Worm (Caenorhabditis elegans): ENCODE data around the gene C18A11.3.

C18A11.3 gene

DNA sequence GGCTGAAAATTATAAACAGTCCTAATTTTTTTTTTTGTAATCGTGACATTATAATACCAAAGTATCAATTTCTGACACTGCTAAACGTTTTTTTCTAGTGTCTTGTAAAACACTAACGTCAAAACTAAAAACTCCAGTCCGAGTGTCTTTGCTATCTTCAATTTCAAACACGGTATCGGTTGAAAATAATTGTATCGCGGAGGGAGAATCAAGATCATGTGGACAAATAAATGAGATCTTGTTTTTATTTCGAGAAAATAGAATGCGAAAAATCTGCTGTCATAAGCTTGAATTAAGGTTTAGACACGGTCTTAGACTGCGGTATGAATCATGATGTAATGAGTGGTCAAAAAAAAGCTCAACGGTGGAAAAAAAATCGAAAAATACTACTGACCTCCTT, 12.3 kb upstream of the C18A11.3 start:
- TF ChIP-seq unc-62 (GFP tag; optimal IDR thresholded peaks at IDR 0.05): no peak

DNA sequence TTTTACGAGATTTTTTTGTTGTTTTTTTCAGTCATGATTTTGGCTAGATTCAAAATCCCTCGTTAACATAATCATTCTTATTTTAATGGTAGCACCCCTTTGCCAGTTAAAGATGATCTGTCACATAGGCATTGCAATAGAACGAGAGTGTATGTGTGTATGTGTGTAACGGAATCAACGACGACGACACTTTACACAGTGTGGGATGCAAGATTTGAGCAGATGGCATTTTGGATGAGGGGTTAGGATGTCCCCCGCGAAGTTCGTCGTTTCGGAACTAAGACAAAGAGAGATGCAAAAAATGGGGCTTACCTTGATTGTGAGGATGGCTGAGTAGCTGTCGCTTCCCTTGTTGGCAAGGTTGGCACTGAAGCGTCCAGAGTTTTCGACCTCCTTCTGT, 8.9 kb upstream of the C18A11.3 start:
- no peak for TF ChIP-seq unc-62 (GFP tag; optimal IDR thresholded peaks at IDR 0.05)

DNA sequence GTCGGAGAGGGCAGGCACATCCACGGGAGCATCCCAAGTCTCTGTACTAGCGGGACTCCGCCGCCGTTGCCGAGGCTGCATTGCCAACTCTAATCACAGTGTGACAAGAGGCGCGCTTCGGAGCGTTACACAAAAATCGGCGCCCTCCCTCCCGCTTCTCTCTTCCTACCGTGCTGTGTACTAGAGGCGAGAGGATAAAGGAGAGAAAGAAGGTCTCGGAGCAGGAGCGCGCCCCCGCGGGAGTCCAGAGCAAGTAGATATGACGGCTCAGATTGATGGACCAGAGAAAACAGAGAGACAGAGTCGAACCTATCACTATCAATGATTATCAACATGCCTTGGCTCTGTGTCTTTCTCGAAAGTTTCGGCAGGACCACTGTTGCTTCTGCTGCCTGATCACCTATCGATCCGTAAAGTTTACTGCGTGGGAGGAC, 7.9 kb upstream of the C18A11.3 start:
- no peak for TF ChIP-seq unc-62 (GFP tag; optimal IDR thresholded peaks at IDR 0.05)

ce11 chrX:8054478-8054877, 6.4 kb upstream of the C18A11.3 start:
- no peak for TF ChIP-seq unc-62 (GFP tag; optimal IDR thresholded peaks at IDR 0.05)

DNA sequence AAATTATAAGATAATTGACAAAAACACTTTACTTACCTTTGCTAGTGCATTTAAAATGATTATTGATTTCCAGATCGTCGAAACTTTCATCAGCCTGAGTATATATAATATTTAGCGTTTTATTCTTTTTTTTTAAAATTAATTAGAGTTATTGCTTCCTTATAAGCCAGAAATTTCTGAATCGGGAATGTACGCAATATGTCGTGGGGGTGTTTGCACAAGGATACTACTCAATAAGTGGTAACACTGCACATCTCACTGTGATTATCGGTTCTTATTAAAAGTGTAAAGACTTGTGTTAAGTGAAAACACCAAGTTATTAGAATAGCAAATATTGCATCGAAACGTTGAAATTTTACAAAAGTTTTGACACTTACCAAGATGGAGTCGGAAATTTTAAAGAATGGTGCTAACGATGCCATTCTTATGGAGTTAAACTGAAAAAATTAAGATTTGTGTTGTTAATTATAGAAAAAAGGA, 3.1 kb upstream of the C18A11.3 start, which contains the start of gene dim-1:
Gene dim-1 (minus strand): TSS at position 430 of the 480 bp plus-strand sequence.
- TF ChIP-seq unc-62 (GFP tag; optimal IDR thresholded peaks at IDR 0.05): no peak

DNA sequence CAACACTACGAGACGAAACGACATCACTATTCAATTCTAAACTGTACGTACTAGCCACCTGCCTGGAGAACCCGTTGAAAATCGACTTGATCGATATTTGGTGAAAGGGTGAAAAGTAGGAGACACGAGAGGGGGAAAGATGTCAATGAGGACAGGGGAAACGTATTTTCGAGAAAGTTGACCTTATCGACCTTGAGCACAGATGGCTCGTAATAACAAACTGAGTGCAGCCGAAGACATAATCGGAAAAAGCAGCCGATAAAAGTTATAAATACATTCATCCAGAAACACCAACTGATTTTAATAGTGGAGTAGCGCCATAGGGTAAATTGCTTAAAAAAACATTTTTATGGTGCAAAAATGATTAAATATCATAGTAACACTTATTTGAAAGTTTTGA, 924 bp upstream of the C18A11.3 start:
- TF ChIP-seq unc-62 (GFP tag; optimal IDR thresholded peaks at IDR 0.05): no peak

DNA sequence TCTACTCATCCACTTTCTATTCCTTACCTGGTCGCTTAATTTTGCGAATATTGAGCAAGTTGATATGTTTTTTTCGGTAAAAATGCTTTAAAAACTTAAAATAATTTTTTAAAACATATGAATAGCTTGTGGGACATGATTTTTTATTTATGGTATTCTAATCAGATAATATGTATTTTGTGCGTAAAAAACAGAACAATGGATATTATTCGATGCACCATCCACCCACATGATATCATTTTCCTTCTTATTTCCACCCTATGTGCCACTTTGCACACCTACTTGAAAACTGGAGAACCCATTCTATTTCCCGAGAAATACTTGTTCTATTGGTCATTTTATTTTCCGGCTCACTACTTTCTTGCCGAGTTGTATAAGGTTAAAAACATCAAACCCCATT, 6.3 kb downstream of the C18A11.3 start, which contains the start of gene C18A11.2:
Gene C18A11.2 (plus strand): TSS at position 301 of the 400 bp plus-strand sequence.
- TF ChIP-seq unc-62 (GFP tag; optimal IDR thresholded peaks at IDR 0.05): no peak

- TF ChIP-seq unc-62 (GFP tag; optimal IDR thresholded peaks at IDR 0.05): no peak
Measured at ce11 chrX:8069293-8069692, 8.4 kb downstream of the C18A11.3 start, which contains the start of gene C18A11.1. Gene C18A11.1, plus strand, starts transcription at chrX:8069328.

- TF ChIP-seq unc-62 (GFP tag; optimal IDR thresholded peaks at IDR 0.05): no peak
Measured at ce11 chrX:8074527-8074926, 13.6 kb downstream of the C18A11.3 start.

DNA sequence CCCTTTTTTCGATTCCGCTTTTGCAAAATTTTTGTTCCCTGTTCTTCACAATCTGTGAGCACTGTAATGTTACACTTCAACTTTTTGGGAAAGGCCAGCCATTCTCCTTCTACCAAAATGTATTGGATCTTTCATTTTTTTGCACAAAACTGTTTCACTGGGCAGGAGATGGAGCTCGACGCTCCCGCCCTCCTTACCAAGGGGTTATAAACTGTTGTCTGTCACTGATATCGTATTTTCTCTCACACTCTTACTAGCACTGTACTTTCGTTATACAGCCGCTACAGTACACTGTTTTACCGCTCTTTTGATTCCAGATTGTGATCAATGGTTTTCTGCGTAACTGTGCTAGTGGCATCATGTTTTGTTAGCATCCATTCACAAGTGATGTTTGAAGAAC, 16.8 kb downstream of the C18A11.3 start, which contains the start of gene C46F2.1:
Gene C46F2.1 (plus strand): TSS at position 301 of the 400 bp plus-strand sequence.
- TF ChIP-seq unc-62 (GFP tag; optimal IDR thresholded peaks at IDR 0.05): no peak

DNA sequence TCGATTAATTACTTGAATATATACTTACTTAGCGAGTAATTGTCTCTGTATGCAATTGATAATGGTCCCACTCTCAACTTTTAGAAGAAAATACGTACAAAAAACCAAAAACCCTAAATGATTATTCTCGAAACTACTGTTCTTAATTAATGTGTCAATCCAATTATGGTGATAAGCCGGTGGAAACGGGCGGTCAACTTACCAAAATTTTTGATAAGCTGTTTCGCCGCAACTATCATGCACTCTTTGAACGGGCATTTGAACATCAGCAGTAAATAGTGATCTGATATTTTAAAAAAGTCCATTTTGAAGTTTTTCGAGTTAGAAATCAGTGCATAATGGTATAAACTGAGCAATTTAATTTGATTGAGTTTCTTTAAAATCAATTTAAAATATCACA, 17.5 kb downstream of the C18A11.3 start:
- no peak for TF ChIP-seq unc-62 (GFP tag; optimal IDR thresholded peaks at IDR 0.05)

- TF ChIP-seq unc-62 (GFP tag; optimal IDR thresholded peaks at IDR 0.05): no peak
Measured at ce11 chrX:8078899-8079298, 18.0 kb downstream of the C18A11.3 start.

DNA sequence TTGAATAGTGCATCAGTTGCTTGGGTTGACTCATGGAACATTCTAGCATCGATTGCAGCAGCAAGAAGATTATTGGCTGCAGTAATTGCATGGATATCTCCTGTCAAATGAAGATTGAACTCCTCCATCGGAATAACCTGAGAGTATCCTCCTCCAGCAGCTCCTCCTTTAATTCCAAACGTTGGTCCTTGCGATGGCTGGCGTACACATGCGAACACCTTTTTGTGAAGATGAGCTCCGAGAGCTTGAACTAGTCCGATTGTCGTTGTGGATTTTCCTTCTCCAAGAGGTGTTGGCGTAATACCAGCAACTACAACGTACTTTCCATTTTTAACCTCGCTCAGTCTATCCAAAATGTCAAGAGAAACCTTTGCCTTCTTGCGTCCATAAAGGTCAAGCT, 21.8 kb downstream of the C18A11.3 start:
- no peak for TF ChIP-seq unc-62 (GFP tag; optimal IDR thresholded peaks at IDR 0.05)

DNA sequence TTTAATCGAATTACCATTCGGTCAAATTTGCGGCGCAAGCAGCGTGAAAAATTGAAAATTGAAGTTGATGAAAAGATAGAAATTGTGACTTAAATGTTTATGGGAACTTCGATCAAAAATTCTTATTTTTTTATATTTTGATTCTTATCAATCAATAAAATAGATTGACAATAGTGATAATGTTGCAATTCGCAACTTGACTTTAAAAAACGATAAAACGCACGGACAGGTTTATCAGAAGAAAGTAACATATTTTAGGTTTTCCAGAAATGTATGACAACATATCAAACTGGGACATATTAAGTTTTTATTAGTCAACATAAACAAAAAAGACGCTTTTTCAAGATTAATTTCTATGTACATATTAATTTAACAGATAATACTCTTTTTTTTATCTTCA, 22.4 kb downstream of the C18A11.3 start:
- TF ChIP-seq unc-62 (GFP tag; optimal IDR thresholded peaks at IDR 0.05): no peak

ce11 chrX:8083919-8084318, 23.0 kb downstream of the C18A11.3 start, which contains the start of gene K07E3.4:
Gene K07E3.4, minus strand, starts transcription at chrX:8084018.
- no peak for TF ChIP-seq unc-62 (GFP tag; optimal IDR thresholded peaks at IDR 0.05)

ce11 chrX:8084669-8085068, 23.7 kb downstream of the C18A11.3 start:
- TF ChIP-seq unc-62 (GFP tag; optimal IDR thresholded peaks at IDR 0.05): no peak

ce11 chrX:8086450-8086724, 25.5 kb downstream of the C18A11.3 start, which contains the start of gene dao-3:
Gene dao-3, minus strand, starts transcription at chrX:8086550.
- TF ChIP-seq unc-62 (GFP tag; optimal IDR thresholded peaks at IDR 0.05): no peak

Data from whole organism, dauer.